Worm (Caenorhabditis elegans) whole organism, early embryonic: ENCODE data around the gene pitr-2.

ENCODE experiments used
- B0310.2 ChIP-seq: sonication (generic microtip); optimal IDR thresholded peaks from 2 replicates; lab custom pipeline; 2016; ENCODE audit warnings: mild to moderate bottlenecking, missing genetic modification characterization, missing compliant biosample characterization
- F13C5.2 ChIP-seq: sonication (generic microtip); optimal IDR thresholded peaks from 2 replicates; lab custom pipeline; 2017; ENCODE audit warnings: mild to moderate bottlenecking, missing genetic modification characterization, inconsistent platforms, missing compliant biosample characterization
- ama-1 ChIP-seq: fragments of 150-350 bp; optimal IDR thresholded peaks from 2 replicates; lab custom pipeline; 2014
- ceh-36 ChIP-seq: sonication (generic microtip); optimal IDR thresholded peaks from 2 replicates; lab custom pipeline; 2016; ENCODE audit warnings: missing genetic modification characterization, inconsistent platforms, missing compliant biosample characterization
- flt-1 ChIP-seq: fragments of 200-800 bp; sonication (Bioruptor generic); IDR thresholded peaks from 2 replicates; pipeline ENCODE4 v1.3.6; 2022; ENCODE audit warnings: missing genetic modification characterization, missing compliant biosample characterization
- hmbx-1 ChIP-seq: sonication (generic microtip); optimal IDR thresholded peaks from 2 replicates; lab custom pipeline; 2016; ENCODE audit warnings: mild to moderate bottlenecking, missing genetic modification characterization, missing compliant biosample characterization
- hnd-1 ChIP-seq: sonication (generic microtip); optimal IDR thresholded peaks from 2 replicates; lab custom pipeline; 2016; ENCODE audit warnings: missing genetic modification characterization, missing compliant biosample characterization
- pes-1 ChIP-seq: fragments of 200-800 bp; sonication (Bioruptor generic); IDR thresholded peaks from 2 replicates; pipeline ENCODE4 v1.3.6; 2022; ENCODE audit warnings: missing genetic modification reagents, missing genetic modification characterization, missing compliant biosample characterization
- scrt-1 ChIP-seq: fragments of 200-800 bp; sonication (Bioruptor generic); IDR thresholded peaks from 2 replicates; pipeline ENCODE4 v1.3.6; 2022; ENCODE audit warnings: missing genetic modification characterization, missing compliant biosample characterization
- sea-1 ChIP-seq: fragments of 200-800 bp; sonication (Bioruptor generic); conservative IDR thresholded peaks from 2 replicates; pipeline ENCODE4 v1.3.6; 2022; ENCODE audit warnings: missing genetic modification characterization, missing compliant biosample characterization
- tra-4 ChIP-seq: sonication (generic microtip); optimal IDR thresholded peaks from 2 replicates; lab custom pipeline; 2017; ENCODE audit warnings: missing genetic modification characterization, missing compliant biosample characterization

ce11 chrV:9124180-9124579, 13.3 kb downstream of the pitr-2 start, which contains the start of gene F21C10.6:
- TF ChIP-seq F13C5.2 (tag; lab: Kevin White, UChicago) (no peak), pes-1 (GFP tag; lab: Robert Waterston, UW) (no peak), hmbx-1 (tag; lab: Kevin White, UChicago) (no peak), hnd-1 (tag; lab: Kevin White, UChicago) (no peak), ama-1 (lab: Kevin White, UChicago) (no peak), ceh-36 (tag; lab: Kevin White, UChicago) (no peak), sea-1 (GFP tag; lab: Robert Waterston, UW) (no peak), flt-1 (GFP tag; lab: Robert Waterston, UW) (no peak), scrt-1 (GFP tag; lab: Robert Waterston, UW) (no peak), tra-4 (tag; lab: Kevin White, UChicago) (no peak), B0310.2 (tag; lab: Kevin White, UChicago) (no peak)
